Fruit fly (Drosophila melanogaster) whole organism, embryonic: Measurements from ENCODE around the gene CG33654.

Experiments used
- Ada2b ChIP-seq: fragments of 200-800 bp; sonication (Bioruptor generic); IDR thresholded peaks from 2 replicates; pipeline ENCODE4 v1.3.6; 2022; ENCODE audit warnings: missing biosample characterization, missing genetic modification characterization
- CG10543 ChIP-seq: fragments of 200-800 bp; sonication (Bioruptor generic); optimal IDR thresholded peaks from 3 replicates; lab custom pipeline; 2017; ENCODE audit warnings: missing biosample characterization, mild to moderate bottlenecking, missing genetic modification characterization, moderate library complexity
- CG10654 ChIP-seq: fragments of 200-800 bp; sonication (Bioruptor generic); optimal IDR thresholded peaks from 2 replicates; lab custom pipeline; 2016; ENCODE audit warnings: missing biosample characterization, missing genetic modification characterization
- CG11085 ChIP-seq: fragments of 200-800 bp; sonication (Bioruptor generic); IDR thresholded peaks from 2 replicates; pipeline ENCODE4 v1.3.6; 2022; ENCODE audit warnings: missing biosample characterization, missing genetic modification characterization
- CG14965 ChIP-seq: fragments of 200-800 bp; sonication (Bioruptor generic); optimal IDR thresholded peaks from 2 replicates; lab custom pipeline; 2016; ENCODE audit warnings: missing biosample characterization, missing genetic modification characterization, borderline replicate concordance
- CG17829 ChIP-seq: fragments of 200-800 bp; optimal IDR thresholded peaks from 2 replicates; lab custom pipeline; 2019; ENCODE audit warnings: missing biosample characterization, mild to moderate bottlenecking, missing genetic modification characterization, moderate library complexity
- CG17912 ChIP-seq: fragments of 200-800 bp; sonication (Bioruptor generic); optimal IDR thresholded peaks from 2 replicates; lab custom pipeline; 2018; ENCODE audit warnings: missing biosample characterization, mild to moderate bottlenecking, missing genetic modification characterization
- CG1792 ChIP-seq: fragments of 200-800 bp; sonication (Bioruptor generic); optimal IDR thresholded peaks from 2 replicates; lab custom pipeline; 2016; ENCODE audit warnings: missing biosample characterization, missing genetic modification characterization
- CG1832 ChIP-seq: fragments of 200-800 bp; sonication (Bioruptor generic); optimal IDR thresholded peaks from 2 replicates; lab custom pipeline; 2017; ENCODE audit warnings: missing biosample characterization, mild to moderate bottlenecking, missing genetic modification characterization, inconsistent platforms
- CG18476 ChIP-seq: fragments of 200-800 bp; sonication (Bioruptor generic); optimal IDR thresholded peaks from 2 replicates; lab custom pipeline; 2016; ENCODE audit warnings: missing biosample characterization, mild to moderate bottlenecking, missing genetic modification characterization
- CG2199 ChIP-seq: fragments of 200-800 bp; sonication (Bioruptor generic); IDR thresholded peaks from 3 replicates; pipeline ENCODE4 v1.3.6; 2022; ENCODE audit warnings: missing biosample characterization, missing genetic modification characterization
- CG2712 ChIP-seq: fragments of 200-800 bp; optimal IDR thresholded peaks from 3 replicates; lab custom pipeline; 2019; ENCODE audit warnings: missing biosample characterization, mild to moderate bottlenecking, missing genetic modification characterization, moderate library complexity
- CG2889 ChIP-seq: fragments of 200-800 bp; sonication (Bioruptor generic); IDR thresholded peaks from 3 replicates; pipeline ENCODE4 v1.3.6; 2022; ENCODE audit warnings: missing biosample characterization, missing genetic modification characterization
- CG34376 ChIP-seq: fragments of 200-800 bp; sonication (Bioruptor generic); optimal IDR thresholded peaks from 2 replicates; lab custom pipeline; 2018; ENCODE audit warnings: missing biosample characterization, mild to moderate bottlenecking, missing genetic modification characterization
- CG6272 ChIP-seq: fragments of 200-800 bp; sonication (Bioruptor generic); IDR thresholded peaks from 2 replicates; pipeline ENCODE4 v1.3.6; 2022; ENCODE audit warnings: missing biosample characterization, missing genetic modification characterization
- CG6765 ChIP-seq: fragments of 200-800 bp; sonication (Bioruptor generic); optimal IDR thresholded peaks from 3 replicates; lab custom pipeline; 2017; ENCODE audit warnings: missing biosample characterization, mild to moderate bottlenecking, missing genetic modification characterization
- CG6813 ChIP-seq: fragments of 200-800 bp; sonication (Bioruptor generic); optimal IDR thresholded peaks from 2 replicates; lab custom pipeline; 2017; ENCODE audit warnings: missing biosample characterization, missing genetic modification characterization, mild to moderate bottlenecking, moderate library complexity, missing genetic modification reagents
- CG7372 ChIP-seq: fragments of 200-800 bp; sonication (Bioruptor generic); IDR thresholded peaks from 2 replicates; pipeline ENCODE4 v1.3.6; 2022; ENCODE audit warnings: missing biosample characterization, missing genetic modification characterization
- CG7745 ChIP-seq: fragments of 200-800 bp; sonication (Bioruptor generic); optimal IDR thresholded peaks from 2 replicates; lab custom pipeline; 2018; ENCODE audit warnings: missing biosample characterization, mild to moderate bottlenecking, missing genetic modification characterization, moderate library complexity
- Drgx ChIP-seq: fragments of 200-800 bp; sonication (Bioruptor generic); IDR thresholded peaks from 2 replicates; pipeline ENCODE4 v1.3.6; 2022; ENCODE audit warnings: missing biosample characterization, missing genetic modification characterization
- E2f2 ChIP-seq: fragments of 200-800 bp; sonication (Bioruptor generic); IDR thresholded peaks from 2 replicates; pipeline ENCODE4 v1.3.6; 2022; ENCODE audit warnings: missing biosample characterization, missing genetic modification characterization
- Ets65A ChIP-seq: fragments of 200-800 bp; sonication (Bioruptor generic); peaks from one replicate; lab custom pipeline; 2016; ENCODE audit warnings: missing biosample characterization, missing genetic modification characterization
- Fer1 ChIP-seq: fragments of 200-800 bp; sonication (Bioruptor generic); optimal IDR thresholded peaks from 2 replicates; lab custom pipeline; 2017; ENCODE audit warnings: missing biosample characterization, mild to moderate bottlenecking, missing genetic modification characterization
- HmgD ChIP-seq: fragments of 200-800 bp; sonication (Bioruptor generic); optimal IDR thresholded peaks from 3 replicates; lab custom pipeline; 2016; ENCODE audit warnings: missing biosample characterization, missing genetic modification characterization
- Hr39 ChIP-seq: fragments of >200 bp; optimal IDR thresholded peaks from 2 replicates; lab custom pipeline; 2017
- Lim3 ChIP-seq: fragments of 200-800 bp; sonication (Bioruptor generic); IDR thresholded peaks from 2 replicates; pipeline ENCODE4 v1.3.6; 2022; ENCODE audit warnings: missing biosample characterization, missing genetic modification characterization
- Med ChIP-seq: fragments of 200-800 bp; sonication (Bioruptor generic); peaks from one replicate; lab custom pipeline; 2016; ENCODE audit warnings: missing biosample characterization, missing genetic modification characterization, mild to moderate bottlenecking, inconsistent platforms, moderate library complexity
- NK7.1 ChIP-seq: fragments of 200-800 bp; sonication (Bioruptor generic); optimal IDR thresholded peaks from 3 replicates; lab custom pipeline; 2016; ENCODE audit warnings: missing biosample characterization, missing genetic modification characterization
- Sry-β ChIP-seq: fragments of 200-800 bp; sonication (Bioruptor generic); optimal IDR thresholded peaks from 2 replicates; lab custom pipeline; 2018; ENCODE audit warnings: missing biosample characterization, mild to moderate bottlenecking, missing genetic modification characterization, moderate library complexity
- Usf ChIP-seq: fragments of 200-800 bp; sonication (Bioruptor generic); optimal IDR thresholded peaks from 2 replicates; lab custom pipeline; 2017; ENCODE audit warnings: missing genotype, missing biosample characterization, missing genetic modification characterization
- amos ChIP-seq: fragments of 200-800 bp; sonication (Bioruptor generic); IDR thresholded peaks from 2 replicates; pipeline ENCODE4 v1.3.6; 2022; ENCODE audit warnings: missing biosample characterization, missing genetic modification characterization; ENCODE audit not compliant: partially characterized antibody
- crp ChIP-seq, 2 experiments: fragments of 200-800 bp; sonication (Bioruptor generic); optimal IDR thresholded peaks; 2 replicates in 1 of 2; 3 replicates in 1 of 2; lab custom pipeline; 2017; ENCODE audit warnings: missing biosample characterization in 2 of 2, missing genetic modification characterization in 2 of 2, mild to moderate bottlenecking in 1 of 2, moderate library complexity in 1 of 2
- danr ChIP-seq: fragments of 200-800 bp; sonication (Bioruptor generic); IDR thresholded peaks from 2 replicates; pipeline ENCODE4 v1.3.6; 2022; ENCODE audit warnings: missing biosample characterization, missing genetic modification characterization
- dati ChIP-seq: fragments of 200-800 bp; sonication (Bioruptor generic); IDR thresholded peaks from 2 replicates; pipeline ENCODE4 v1.3.6; 2022; ENCODE audit warnings: missing biosample characterization, missing genetic modification characterization
- ewg ChIP-seq: fragments of 200-800 bp; sonication (Bioruptor generic); optimal IDR thresholded peaks from 3 replicates; lab custom pipeline; 2017; ENCODE audit warnings: mild to moderate bottlenecking, missing biosample characterization, missing genetic modification reagents, missing genetic modification characterization
- fd102C ChIP-seq: fragments of 200-800 bp; sonication (Bioruptor generic); optimal IDR thresholded peaks from 2 replicates; lab custom pipeline; 2018; ENCODE audit warnings: missing biosample characterization, mild to moderate bottlenecking, missing genetic modification characterization, moderate library complexity
- grau ChIP-seq: fragments of 200-800 bp; optimal IDR thresholded peaks from 3 replicates; lab custom pipeline; 2019; ENCODE audit warnings: missing biosample characterization, mild to moderate bottlenecking, missing genetic modification characterization, moderate library complexity
- insv ChIP-seq, 2 experiments: fragments of 200-800 bp; sonication (Bioruptor generic); optimal IDR thresholded peaks; 3 replicates each; lab custom pipeline; 2016 to 2018; ENCODE audit warnings: missing biosample characterization in 2 of 2, missing genetic modification characterization in 2 of 2
- jing ChIP-seq: fragments of 200-800 bp; sonication (Bioruptor generic); optimal IDR thresholded peaks from 2 replicates; lab custom pipeline; 2018; ENCODE audit warnings: missing biosample characterization, mild to moderate bottlenecking, missing genetic modification characterization
- kah ChIP-seq: fragments of 200-800 bp; sonication (Bioruptor generic); optimal IDR thresholded peaks from 2 replicates; lab custom pipeline; 2018; ENCODE audit warnings: missing biosample characterization, mild to moderate bottlenecking, missing genetic modification characterization
- luna ChIP-seq: fragments of 200-800 bp; sonication (Bioruptor generic); optimal IDR thresholded peaks from 2 replicates; lab custom pipeline; 2016; ENCODE audit warnings: missing biosample characterization, missing genetic modification characterization
- nom ChIP-seq: fragments of 200-800 bp; sonication (Bioruptor generic); optimal IDR thresholded peaks from 2 replicates; lab custom pipeline; 2017; ENCODE audit warnings: missing biosample characterization, missing genetic modification characterization, mild to moderate bottlenecking, moderate library complexity, missing genetic modification reagents
- p53 ChIP-seq: fragments of 200-800 bp; sonication (Bioruptor generic); optimal IDR thresholded peaks from 2 replicates; lab custom pipeline; 2016; ENCODE audit warnings: missing biosample characterization, missing genetic modification characterization
- pb ChIP-seq: fragments of 200-800 bp; sonication (Bioruptor generic); optimal IDR thresholded peaks from 3 replicates; lab custom pipeline; 2016; ENCODE audit warnings: missing biosample characterization, missing genetic modification characterization
- pum ChIP-seq: fragments of 200-800 bp; sonication (Bioruptor generic); optimal IDR thresholded peaks from 2 replicates; lab custom pipeline; 2016; ENCODE audit warnings: missing biosample characterization, missing genetic modification characterization
- pzg ChIP-seq: fragments of 200-800 bp; sonication (Bioruptor generic); optimal IDR thresholded peaks from 3 replicates; lab custom pipeline; 2018; ENCODE audit warnings: missing biosample characterization, mild to moderate bottlenecking, missing genetic modification characterization, moderate library complexity
- run ChIP-seq: fragments of 200-800 bp; sonication (Bioruptor generic); optimal IDR thresholded peaks from 3 replicates; lab custom pipeline; 2018; ENCODE audit warnings: missing biosample characterization, mild to moderate bottlenecking, missing genetic modification characterization
- sd ChIP-seq: fragments of 200-800 bp; sonication (Bioruptor generic); optimal IDR thresholded peaks from 3 replicates; lab custom pipeline; 2018; ENCODE audit warnings: missing biosample characterization, mild to moderate bottlenecking, missing genetic modification characterization, moderate library complexity
- vfl ChIP-seq: fragments of 200-800 bp; sonication (Bioruptor generic); optimal IDR thresholded peaks from 2 replicates; lab custom pipeline; 2016; ENCODE audit warnings: missing biosample characterization, missing genetic modification characterization
- vvl ChIP-seq: fragments of 200-800 bp; sonication (Bioruptor generic); IDR thresholded peaks from 2 replicates; pipeline ENCODE4 v1.3.6; 2022; ENCODE audit warnings: missing biosample characterization, missing genetic modification characterization
- wor ChIP-seq: fragments of 200-800 bp; sonication (Bioruptor generic); IDR thresholded peaks from 2 replicates; pipeline ENCODE4 v1.3.6; 2022; ENCODE audit warnings: missing biosample characterization, missing genetic modification characterization
- yki ChIP-seq: fragments of >200 bp; optimal IDR thresholded peaks from 3 replicates; lab custom pipeline; 2018

CG33654 gene

dm6 chr3R:9626880-9627401 lies 43.9 kb upstream of the CG33654 start, which contains the start of the genes CG9427 and CG8319 (continued):
- TF ChIP-seq CG18476 (GFP tag; lab: Kevin White, UChicago) (peak; percentile 56), wor (GFP tag; lab: Robert Waterston, UW) (no peak), Ets65A (GFP tag; lab: Kevin White, UChicago) (no peak), insv (GFP tag; optimal IDR thresholded peaks at IDR 0.05; lab: Kevin White, UChicago) (no peak), crp (GFP tag; optimal IDR thresholded peaks at IDR 0.05; lab: Kevin White, UChicago) (no peak), sd (tag; lab: Kevin White, UChicago) (peak; percentile 44), p53 (GFP tag; lab: Kevin White, UChicago) (no peak), CG2712 (tag; lab: Kevin White, UChicago) (peak; percentile 75), CG6272 (GFP tag; lab: Robert Waterston, UW) (no peak), dati (GFP tag; lab: Robert Waterston, UW) (no peak), Ada2b (GFP tag; lab: Robert Waterston, UW) (no peak), CG34376 (GFP tag; lab: Kevin White, UChicago) (peak; percentile 62), CG7372 (GFP tag; lab: Robert Waterston, UW) (peak; percentile 35; the same call in 1 of the 2 replicates), CG10654 (GFP tag; lab: Kevin White, UChicago) (peak; percentile 40), vfl (GFP tag; lab: Kevin White, UChicago) (peak; percentile 42), Drgx (GFP tag; lab: Robert Waterston, UW) (no peak), CG6765 (GFP tag; lab: Kevin White, UChicago) (no peak), Fer1 (GFP tag; lab: Kevin White, UChicago) (peak; percentile 75), kah (GFP tag; lab: Kevin White, UChicago) (no peak), pum (GFP tag; lab: Kevin White, UChicago) (peak; percentile 45), Med (GFP tag; lab: Kevin White, UChicago) (peak; percentile 93), Usf (GFP tag; lab: Kevin White, UChicago) (no peak), yki (lab: Kevin White, UChicago) (no peak), CG7745 (no peak), pb (GFP tag; lab: Kevin White, UChicago) (no peak), CG10543 (GFP tag; lab: Kevin White, UChicago) (peak; percentile 66), CG17912 (GFP tag; lab: Kevin White, UChicago) (no peak), NK7.1 (GFP tag; lab: Kevin White, UChicago) (no peak), E2f2 (GFP tag; lab: Robert Waterston, UW) (peak; percentile 94), danr (no peak), CG2199 (GFP tag; lab: Robert Waterston, UW) (no peak), fd102C (GFP tag; lab: Kevin White, UChicago) (no peak), Hr39 (lab: Kevin White, UChicago) (no peak), vvl (GFP tag; lab: Robert Waterston, UW) (peak; percentile 66), CG2889 (GFP tag; lab: Robert Waterston, UW) (no peak), CG17829 (tag; lab: Kevin White, UChicago) (peak; percentile 80), run (tag; lab: Kevin White, UChicago) (peak; percentile 35), grau (peak; percentile 70), CG1832 (GFP tag; lab: Kevin White, UChicago) (no peak), HmgD (peak; percentile 7), Lim3 (no peak), CG14965 (no peak), nom (no peak), ewg (GFP tag; lab: Kevin White, UChicago) (no peak), CG6813 (GFP tag; lab: Kevin White, UChicago) (no peak), jing (no peak), Sry-β (GFP tag; lab: Kevin White, UChicago) (peak; percentile 62), CG11085 (GFP tag; lab: Robert Waterston, UW) (peak; percentile 41; the same call in 1 of the 2 replicates), CG1792 (GFP tag; lab: Kevin White, UChicago) (no peak), luna (GFP tag; lab: Kevin White, UChicago) (no peak), amos (GFP tag; lab: Robert Waterston, UW) (peak; percentile 74), pzg (peak; percentile 77)
